Fruit fly (Drosophila melanogaster): ENCODE measurements around the gene CG32037.
A peak's percentile ranks its signal among the peaks of the same experiment; 100 is the strongest.

Gene CG32037

DNA sequence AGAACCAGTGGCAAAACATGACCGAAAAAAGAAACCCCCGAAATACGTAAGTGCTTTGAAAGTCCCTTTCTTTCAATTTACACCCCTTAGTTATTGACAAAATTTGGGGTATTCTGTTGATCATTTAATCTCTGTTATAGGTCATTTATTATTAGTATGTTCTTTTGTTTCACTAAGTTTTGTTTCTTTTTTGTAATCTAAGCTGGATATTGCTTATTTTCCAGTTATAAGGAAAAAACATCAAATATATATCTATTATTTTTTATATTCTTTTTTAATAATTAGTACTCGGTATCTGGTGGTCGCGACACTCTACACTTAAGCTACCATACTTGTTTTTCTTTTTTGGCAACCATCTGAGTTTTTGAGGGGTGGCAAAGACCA is 16.6 kb upstream of the CG32037 start (continued):
- TF ChIP-seq Meics (GFP tag; optimal IDR thresholded peaks at IDR 0.05), result peak; percentile 61
- peak; percentile 50 for TF ChIP-seq Fer3 (tag; optimal IDR thresholded peaks at IDR 0.05)
- no peak for TF ChIP-seq CG15479 (GFP tag; optimal IDR thresholded peaks at IDR 0.05)
- TF ChIP-seq CG15601 (tag; optimal IDR thresholded peaks at IDR 0.05), result peak; percentile 73
- peak; percentile 79 for TF ChIP-seq CG10979 (tag; optimal IDR thresholded peaks at IDR 0.05)
- peak; percentile 51 for TF ChIP-seq CG13296 (GFP tag; optimal IDR thresholded peaks at IDR 0.05)
- TF ChIP-seq CoRest (tag; optimal IDR thresholded peaks at IDR 0.05), result peak; percentile 61
- TF ChIP-seq Atf-2 (GFP tag; optimal IDR thresholded peaks at IDR 0.05), result no peak
- TF ChIP-seq sr (GFP tag; IDR thresholded peaks at IDR 0.05), result no peak
- peak; percentile 29; the same call in 1 of the 2 replicates for TF ChIP-seq Drgx (GFP tag; IDR thresholded peaks at IDR 0.05)
- no peak for TF ChIP-seq btn (GFP tag; optimal IDR thresholded peaks at IDR 0.05)
- TF ChIP-seq CG30431 (GFP tag; optimal IDR thresholded peaks at IDR 0.05), result no peak
- TF ChIP-seq al (GFP tag; IDR thresholded peaks at IDR 0.05), result no peak
- TF ChIP-seq E2f1 (GFP tag; IDR thresholded peaks at IDR 0.05), result 0 out of 2 replicates have a peak, but pooled peaks have one; percentile 22
- TF ChIP-seq esg (GFP tag; conservative IDR thresholded peaks at IDR 0.05), result 0 out of 2 replicates have a peak, but pooled peaks have one; percentile 13
- TF ChIP-seq pita (GFP tag; optimal IDR thresholded peaks at IDR 0.05), result no peak
- TF ChIP-seq Ets65A (GFP tag), result no peak
- TF ChIP-seq gsb-n (tag; optimal IDR thresholded peaks at IDR 0.05), result peak; percentile 79
- TF ChIP-seq her (GFP tag; optimal IDR thresholded peaks at IDR 0.05), result no peak
- TF ChIP-seq fd64A (GFP tag; optimal IDR thresholded peaks at IDR 0.05), result no peak
- TF ChIP-seq vnd (GFP tag; IDR thresholded peaks at IDR 0.05; ENCODE audit: partially characterized antibody), result no peak
- peak; percentile 40; the same call in 1 of the 2 replicates for TF ChIP-seq wdn (GFP tag; IDR thresholded peaks at IDR 0.05)

dm6 chr3L:9506421-9506820 is 14.4 kb upstream of the CG32037 start:
- no peak for TF ChIP-seq slp2 (GFP tag; optimal IDR thresholded peaks at IDR 0.05)
- no peak for TF ChIP-seq Fer3 (tag; optimal IDR thresholded peaks at IDR 0.05)
- peak; percentile 64 for TF ChIP-seq exex (tag; optimal IDR thresholded peaks at IDR 0.05)

DNA sequence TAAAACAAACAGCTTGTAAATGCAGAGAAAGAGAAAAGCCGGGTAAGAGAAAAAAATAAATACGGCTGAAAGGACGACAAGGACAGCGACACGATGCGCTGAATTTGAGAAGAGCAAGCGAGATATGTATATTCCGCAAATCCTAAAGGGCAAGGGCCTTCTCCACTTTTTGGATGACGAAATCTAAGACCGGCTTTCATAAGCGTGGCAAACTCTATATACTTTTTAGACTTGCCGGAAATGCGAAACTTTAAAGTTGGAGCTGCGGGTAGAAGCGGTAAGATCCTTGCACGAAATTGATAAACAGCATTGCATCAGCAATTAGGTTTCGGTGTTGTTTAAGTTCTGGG is 13.7 kb upstream of the CG32037 start:
- TF ChIP-seq CG3163 (GFP tag; optimal IDR thresholded peaks at IDR 0.05) (peak; percentile 83), CG7745 (tag; optimal IDR thresholded peaks at IDR 0.05) (no peak), CG13894 (tag; optimal IDR thresholded peaks at IDR 0.05) (peak; percentile 29), CG7786 (GFP tag; optimal IDR thresholded peaks at IDR 0.05) (no peak), CG14965 (GFP tag; optimal IDR thresholded peaks at IDR 0.05; ENCODE audit: borderline replicate concordance) (no peak), CG17361 (GFP tag; IDR thresholded peaks at IDR 0.05) (peak; percentile 46; the same call in 2 of the 3 replicates), unpg (GFP tag; optimal IDR thresholded peaks at IDR 0.05) (no peak), pita (GFP tag; optimal IDR thresholded peaks at IDR 0.05) (no peak), ase (GFP tag; IDR thresholded peaks at IDR 0.05) (no peak), maf-S (GFP tag; optimal IDR thresholded peaks at IDR 0.05) (no peak), CG6683 (GFP tag; optimal IDR thresholded peaks at IDR 0.05) (no peak), CG10321 (GFP tag; IDR thresholded peaks at IDR 0.05) (peak; percentile 69; the same call in 1 of the 2 replicates), Trl (optimal IDR thresholded peaks at IDR 0.05) (peak; percentile 9 to 21), Trl (GFP tag; optimal IDR thresholded peaks at IDR 0.05) (no peak), Fer1 (GFP tag; optimal IDR thresholded peaks at IDR 0.05) (no peak), CG4707 (GFP tag; optimal IDR thresholded peaks at IDR 0.05) (no peak), crc (GFP tag; optimal IDR thresholded peaks at IDR 0.05) (peak; percentile 16), Sox100B (GFP tag; optimal IDR thresholded peaks at IDR 0.05) (peak; percentile 61), CG32772 (GFP tag; IDR thresholded peaks at IDR 0.05) (no peak), CG4617 (GFP tag; optimal IDR thresholded peaks at IDR 0.05; ENCODE audit: borderline replicate concordance) (no peak), sens (GFP tag) (peak; percentile 26), vvl (GFP tag; IDR thresholded peaks at IDR 0.05) (no peak)

All from whole organism, embryonic.